Worm (Caenorhabditis elegans) whole organism, mixed stage, embryonic: ENCODE measurements around the gene srh-72.

Experiments used
- nhr-76 ChIP-seq: sonication (generic microtip); optimal IDR thresholded peaks from 2 replicates; lab custom pipeline; 2017; ENCODE audit warnings: missing biosample characterization, missing genetic modification characterization
- sem-2 ChIP-seq: fragments of 200-800 bp; sonication (Bioruptor generic); optimal IDR thresholded peaks from 2 replicates; lab custom pipeline; 2018; ENCODE audit warnings: mild to moderate bottlenecking, missing genetic modification characterization, missing compliant biosample characterization
- unc-62 ChIP-seq: fragments of 150-350 bp; optimal IDR thresholded peaks from 2 replicates; lab custom pipeline; 2014; ENCODE audit warnings: missing biosample characterization, missing genetic modification reagents, missing genetic modification characterization
- ztf-11 ChIP-seq: fragments of 150-350 bp; optimal IDR thresholded peaks from 2 replicates; lab custom pipeline; 2014; ENCODE audit warnings: missing biosample characterization, missing genetic modification characterization

- TF ChIP-seq ztf-11 (tag; lab: Kevin White, UChicago) (no peak), nhr-76 (no peak), unc-62 (GFP tag; lab: Kevin White, UChicago) (no peak), sem-2 (GFP tag; lab: Kevin White, UChicago) (no peak)
Observed at ce11 chrII:1603049-1603448, 37.3 kb downstream of the srh-72 start.
